Fruit fly (Drosophila melanogaster) S2 (cell line): ENCODE measurements around the gene CG42762.

Experiments used
- CG8478 ChIP-seq: fragments of >200 bp; optimal IDR thresholded peaks from 2 replicates; lab custom pipeline; 2018
- CTCF ChIP-seq, 2 experiments: fragments of >200 bp; optimal IDR thresholded peaks; 2 replicates each; lab custom pipeline; 2018

dm6 chr2L:8130729-8131128 lies 13.1 kb downstream of the CG42762 start:
- TF ChIP-seq CTCF (optimal IDR thresholded peaks at IDR 0.05; lab: Kevin White, UChicago) (no peak), CG8478 (no peak)
